Worm (Caenorhabditis elegans): Measurements from ENCODE around the gene acl-4.

DNA sequence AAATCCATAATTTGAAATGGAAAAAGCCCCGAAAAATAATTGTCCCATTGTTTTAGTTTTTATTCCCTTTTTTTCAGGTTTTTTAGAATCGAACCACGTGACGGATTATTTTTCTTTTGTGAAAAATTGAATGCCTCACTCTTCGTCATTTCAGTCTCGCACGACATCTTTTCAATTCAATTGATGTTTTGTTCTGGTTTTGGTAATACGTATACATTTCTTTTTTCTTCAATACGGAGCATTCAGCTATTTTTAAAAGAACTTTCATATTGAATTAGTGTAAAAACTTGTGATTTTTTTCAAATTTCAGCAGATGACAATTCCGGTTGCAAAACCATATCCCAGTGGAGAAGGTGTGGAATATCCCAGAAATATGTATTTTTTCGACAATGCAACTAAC, 5.5 kb downstream of the acl-4 start, which contains the start of gene F49H12.7:
- TF ChIP-seq repo-1 (tag; optimal IDR thresholded peaks at IDR 0.05): no peak
- TF ChIP-seq snpc-4 (GFP tag; optimal IDR thresholded peaks at IDR 0.05): no peak
- no peak for TF ChIP-seq snpc-4 (tag; optimal IDR thresholded peaks at IDR 0.05)
- TF ChIP-seq ama-1 (optimal IDR thresholded peaks at IDR 0.05): no peak
- TF ChIP-seq ama-1 (GFP tag; optimal IDR thresholded peaks at IDR 0.05): no peak
- no peak for TF ChIP-seq mcd-1 (GFP tag; IDR thresholded peaks at IDR 0.05)
- no peak for TF ChIP-seq Y53F4B.3 (GFP tag; IDR thresholded peaks at IDR 0.05)
- TF ChIP-seq F57A8.1 (GFP tag; optimal IDR thresholded peaks at IDR 0.05): no peak
- no peak for TF ChIP-seq lin-54 (GFP tag; optimal IDR thresholded peaks at IDR 0.05)
- no peak for TF ChIP-seq bed-1 (GFP tag; IDR thresholded peaks at IDR 0.05)
- TF ChIP-seq ztf-3 (GFP tag; optimal IDR thresholded peaks at IDR 0.05): no peak
- no peak for TF ChIP-seq nfya-2 (GFP tag; IDR thresholded peaks at IDR 0.05)
- no peak for TF ChIP-seq ets-4 (GFP tag; optimal IDR thresholded peaks at IDR 0.05)
- TF ChIP-seq lsy-27 (tag; optimal IDR thresholded peaks at IDR 0.05; ENCODE audit: borderline replicate concordance, insufficient read depth): no peak
- no peak for TF ChIP-seq unc-130 (GFP tag; optimal IDR thresholded peaks at IDR 0.05)

Data from whole organism, young adult.